Worm (Caenorhabditis elegans) whole organism, midembryonic: ENCODE data around the gene rft-1.

Experiments
- T22C8.4 ChIP-seq: fragments of 200-800 bp; sonication (Bioruptor generic); IDR thresholded peaks from 2 replicates; pipeline ENCODE4 v1.3.6; 2022; ENCODE audit warnings: missing genetic modification characterization, missing compliant biosample characterization
- cog-1 ChIP-seq: sonication (generic microtip); optimal IDR thresholded peaks from 2 replicates; lab custom pipeline; 2016; ENCODE audit warnings: missing genetic modification characterization, missing compliant biosample characterization
- flt-1 ChIP-seq: fragments of 200-800 bp; sonication (Bioruptor generic); IDR thresholded peaks from 2 replicates; pipeline ENCODE4 v1.3.6; 2022; ENCODE audit warnings: missing genetic modification characterization, missing compliant biosample characterization
- klf-2 ChIP-seq: fragments of 200-800 bp; sonication (Bioruptor generic); conservative IDR thresholded peaks from 2 replicates; pipeline ENCODE4 v1.3.6; 2022; ENCODE audit warnings: missing genetic modification reagents, missing genetic modification characterization, missing compliant biosample characterization
- med-1 ChIP-seq: sonication (generic microtip); optimal IDR thresholded peaks from 2 replicates; lab custom pipeline; 2017; ENCODE audit warnings: missing genetic modification characterization, mild to moderate bottlenecking, missing compliant biosample characterization, antibody characterized with exemption, missing genetic modification reagents; ENCODE audit not compliant: insufficient read depth
- ztf-23 ChIP-seq: fragments of 200-800 bp; sonication (Bioruptor generic); IDR thresholded peaks from 2 replicates; pipeline ENCODE4 v1.3.6; 2022; ENCODE audit warnings: missing genetic modification reagents, missing genetic modification characterization, missing compliant biosample characterization
- ztf-29 ChIP-seq: fragments of 200-800 bp; sonication (Bioruptor generic); IDR thresholded peaks from 2 replicates; pipeline ENCODE4 v1.3.6; 2022; ENCODE audit warnings: missing genetic modification reagents, missing genetic modification characterization, missing compliant biosample characterization

- TF ChIP-seq med-1 (GFP tag; lab: Kevin White, UChicago) (no peak), klf-2 (no peak), cog-1 (tag; lab: Kevin White, UChicago) (no peak), flt-1 (GFP tag; lab: Robert Waterston, UW) (no peak), ztf-23 (no peak), T22C8.4 (GFP tag; lab: Robert Waterston, UW) (no peak), ztf-29 (GFP tag; lab: Robert Waterston, UW) (no peak)
Observed at ce11 chrV:4398127-4398526, 44.9 kb downstream of the rft-1 start.
